Worm (Caenorhabditis elegans) whole organism, late embryonic: ENCODE measurements around the gene adal-1.

Source experiments
- C08G9.2 ChIP-seq: sonication (generic microtip); optimal IDR thresholded peaks from 2 replicates; lab custom pipeline; 2016; ENCODE audit warnings: mild to moderate bottlenecking, missing genetic modification characterization, moderate library complexity, missing compliant biosample characterization
- C38D4.7 ChIP-seq: fragments of 200-800 bp; sonication (Bioruptor generic); optimal IDR thresholded peaks from 2 replicates; lab custom pipeline; 2018; ENCODE audit warnings: mild to moderate bottlenecking, missing genetic modification characterization, moderate library complexity, missing compliant biosample characterization
- K02D7.2 ChIP-seq: sonication (generic microtip); optimal IDR thresholded peaks from 2 replicates; lab custom pipeline; 2017; ENCODE audit warnings: mild to moderate bottlenecking, missing genetic modification characterization, missing compliant biosample characterization
- ahr-1 ChIP-seq: sonication (generic microtip); optimal IDR thresholded peaks from 2 replicates; lab custom pipeline; 2016; ENCODE audit warnings: missing genetic modification characterization, missing compliant biosample characterization
- ceh-18 ChIP-seq: sonication (generic microtip); optimal IDR thresholded peaks from 2 replicates; lab custom pipeline; 2016; ENCODE audit warnings: missing genetic modification characterization, missing compliant biosample characterization
- ceh-22 ChIP-seq: sonication (generic microtip); optimal IDR thresholded peaks from 2 replicates; lab custom pipeline; 2017; ENCODE audit warnings: missing biosample characterization, missing genetic modification characterization
- ceh-34 ChIP-seq: sonication (generic microtip); optimal IDR thresholded peaks from 2 replicates; lab custom pipeline; 2016; ENCODE audit warnings: mild to moderate bottlenecking, missing genetic modification characterization, missing compliant biosample characterization
- ceh-48 ChIP-seq: sonication (generic microtip); optimal IDR thresholded peaks from 2 replicates; lab custom pipeline; 2016; ENCODE audit warnings: missing genetic modification characterization, inconsistent platforms, missing compliant biosample characterization
- ceh-9 ChIP-seq: sonication (generic microtip); optimal IDR thresholded peaks from 2 replicates; lab custom pipeline; 2016; ENCODE audit warnings: mild to moderate bottlenecking, missing genetic modification characterization, inconsistent platforms, missing compliant biosample characterization
- elt-2 ChIP-seq: sonication (generic microtip); optimal IDR thresholded peaks from 2 replicates; lab custom pipeline; 2016; ENCODE audit warnings: missing genetic modification reagents, missing genetic modification characterization, missing compliant biosample characterization
- elt-4 ChIP-seq: sonication (generic microtip); optimal IDR thresholded peaks from 2 replicates; lab custom pipeline; 2016; ENCODE audit warnings: missing genetic modification characterization, missing compliant biosample characterization
- eyg-1 ChIP-seq: sonication (generic microtip); optimal IDR thresholded peaks from 2 replicates; lab custom pipeline; 2016; ENCODE audit warnings: missing genotype, missing genetic modification characterization, missing compliant biosample characterization
- fax-1 ChIP-seq: sonication (generic microtip); optimal IDR thresholded peaks from 2 replicates; lab custom pipeline; 2016; ENCODE audit warnings: missing genotype, missing genetic modification characterization, missing compliant biosample characterization
- fkh-10 ChIP-seq: fragments of 150-350 bp; optimal IDR thresholded peaks from 2 replicates; lab custom pipeline; 2014; ENCODE audit warnings: missing biosample characterization, missing genetic modification reagents, missing genetic modification characterization
- fkh-6 ChIP-seq: sonication (generic microtip); optimal IDR thresholded peaks from 2 replicates; lab custom pipeline; 2016; ENCODE audit warnings: missing genetic modification characterization, missing compliant biosample characterization
- gmeb-2 ChIP-seq: sonication (generic microtip); optimal IDR thresholded peaks from 2 replicates; lab custom pipeline; 2016; ENCODE audit warnings: missing genetic modification characterization, inconsistent platforms, missing compliant biosample characterization
- hlh-13 ChIP-seq: fragments of 200-800 bp; sonication (Bioruptor generic); optimal IDR thresholded peaks from 2 replicates; lab custom pipeline; 2018; ENCODE audit warnings: mild to moderate bottlenecking, missing genetic modification characterization, missing compliant biosample characterization
- hlh-6 ChIP-seq: sonication (generic microtip); optimal IDR thresholded peaks from 2 replicates; lab custom pipeline; 2016; ENCODE audit warnings: missing genotype, missing genetic modification characterization, missing compliant biosample characterization
- lim-6 ChIP-seq: sonication (generic microtip); optimal IDR thresholded peaks from 2 replicates; lab custom pipeline; 2016; ENCODE audit warnings: missing genetic modification characterization, missing compliant biosample characterization
- mec-3 ChIP-seq: sonication (generic microtip); optimal IDR thresholded peaks from 2 replicates; lab custom pipeline; 2016; ENCODE audit warnings: borderline replicate concordance, missing genetic modification characterization, missing compliant biosample characterization
- nhr-232 ChIP-seq: sonication (generic microtip); optimal IDR thresholded peaks from 2 replicates; lab custom pipeline; 2016; ENCODE audit warnings: missing genetic modification characterization, missing compliant biosample characterization
- odd-2 ChIP-seq: sonication (generic microtip); optimal IDR thresholded peaks from 2 replicates; lab custom pipeline; 2017; ENCODE audit warnings: antibody characterized with exemption, mild to moderate bottlenecking, missing genetic modification characterization, missing compliant biosample characterization
- pag-3 ChIP-seq: sonication (generic microtip); optimal IDR thresholded peaks from 2 replicates; lab custom pipeline; 2016; ENCODE audit warnings: missing compliant biosample characterization, missing genetic modification characterization, borderline replicate concordance
- pha-2 ChIP-seq: sonication (generic microtip); optimal IDR thresholded peaks from 2 replicates; lab custom pipeline; 2017; ENCODE audit warnings: mild to moderate bottlenecking, missing genetic modification characterization, missing compliant biosample characterization
- pha-4 ChIP-seq: fragments of 150-350 bp; optimal IDR thresholded peaks from 2 replicates; lab custom pipeline; 2018; ENCODE audit warnings: missing biosample characterization, missing genetic modification reagents, missing genetic modification characterization
- pqm-1 ChIP-seq: sonication (generic microtip); optimal IDR thresholded peaks from 2 replicates; lab custom pipeline; 2016; ENCODE audit warnings: missing genetic modification characterization, missing compliant biosample characterization
- pros-1 ChIP-seq: fragments of 150-350 bp; optimal IDR thresholded peaks from 2 replicates; lab custom pipeline; 2014; ENCODE audit warnings: missing biosample characterization, missing genetic modification reagents, missing genetic modification characterization
- ref-2 ChIP-seq: sonication (generic microtip); optimal IDR thresholded peaks from 2 replicates; lab custom pipeline; 2016; ENCODE audit warnings: missing genetic modification characterization, missing compliant biosample characterization
- rnt-1 ChIP-seq: sonication (generic microtip); optimal IDR thresholded peaks from 2 replicates; lab custom pipeline; 2016; ENCODE audit warnings: missing genetic modification characterization, missing compliant biosample characterization
- sdc-2 ChIP-seq: sonication (generic microtip); optimal IDR thresholded peaks from 2 replicates; lab custom pipeline; 2016; ENCODE audit warnings: missing genotype, missing genetic modification characterization, missing compliant biosample characterization
- sox-4 ChIP-seq: sonication (generic microtip); optimal IDR thresholded peaks from 2 replicates; lab custom pipeline; 2017; ENCODE audit warnings: mild to moderate bottlenecking, missing genetic modification characterization, inconsistent platforms, missing compliant biosample characterization
- syd-9 ChIP-seq: sonication (generic microtip); optimal IDR thresholded peaks from 2 replicates; lab custom pipeline; 2016; ENCODE audit warnings: mild to moderate bottlenecking, missing genetic modification characterization, moderate library complexity, missing compliant biosample characterization
- tbx-7 ChIP-seq: sonication (generic microtip); optimal IDR thresholded peaks from 2 replicates; lab custom pipeline; 2016; ENCODE audit warnings: missing genotype, missing genetic modification characterization, missing compliant biosample characterization
- unc-3 ChIP-seq, 2 experiments: fragments of 200-800 bp in 1 of 2; sonication (Bioruptor generic) in 1 of 2; sonication (generic microtip) in 1 of 2; conservative IDR thresholded peaks in 1 of 2; optimal IDR thresholded peaks in 1 of 2; 2 replicates each; pipeline versions ENCODE4 v1.3.6 to Lab custom; 2016 to 2022; ENCODE audit warnings: missing compliant biosample characterization in 2 of 2, missing genetic modification characterization in 2 of 2, missing genetic modification reagents in 1 of 2
- unc-42 ChIP-seq: sonication (generic microtip); optimal IDR thresholded peaks from 2 replicates; lab custom pipeline; 2016; ENCODE audit warnings: missing genotype, missing genetic modification characterization, missing compliant biosample characterization
- ztf-16 ChIP-seq: sonication (generic microtip); optimal IDR thresholded peaks from 2 replicates; lab custom pipeline; 2017; ENCODE audit warnings: missing genetic modification characterization, missing compliant biosample characterization

adal-1 gene

DNA sequence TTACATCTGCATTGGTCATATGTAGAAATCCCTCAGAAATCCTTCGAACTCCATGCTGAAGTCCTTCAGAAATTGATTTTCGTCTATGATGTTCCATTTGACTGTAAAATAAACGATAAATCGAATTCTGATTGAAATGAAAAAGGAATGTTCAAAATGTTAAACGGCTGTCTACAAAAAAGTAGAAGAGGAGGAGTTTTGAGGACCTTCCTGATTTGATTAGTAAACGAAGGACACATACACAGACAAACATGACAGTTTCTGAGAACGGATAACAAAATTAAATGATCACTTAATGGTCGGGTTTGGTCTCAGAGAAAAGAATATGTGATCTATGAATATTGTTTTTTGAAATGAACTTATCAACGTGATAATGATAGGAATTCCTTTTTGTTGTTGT lies 16.5 kb downstream of the adal-1 start, which contains the start of gene slc-36.5:
Gene slc-36.5 (minus strand): TSS at position 101 of the 400 bp plus-strand sequence.
- TF ChIP-seq C08G9.2 (tag; lab: Kevin White, UChicago) (no peak), fkh-10 (GFP tag; lab: Kevin White, UChicago) (no peak), ceh-22 (tag; lab: Kevin White, UChicago) (no peak), ref-2 (no peak), unc-42 (no peak)

DNA sequence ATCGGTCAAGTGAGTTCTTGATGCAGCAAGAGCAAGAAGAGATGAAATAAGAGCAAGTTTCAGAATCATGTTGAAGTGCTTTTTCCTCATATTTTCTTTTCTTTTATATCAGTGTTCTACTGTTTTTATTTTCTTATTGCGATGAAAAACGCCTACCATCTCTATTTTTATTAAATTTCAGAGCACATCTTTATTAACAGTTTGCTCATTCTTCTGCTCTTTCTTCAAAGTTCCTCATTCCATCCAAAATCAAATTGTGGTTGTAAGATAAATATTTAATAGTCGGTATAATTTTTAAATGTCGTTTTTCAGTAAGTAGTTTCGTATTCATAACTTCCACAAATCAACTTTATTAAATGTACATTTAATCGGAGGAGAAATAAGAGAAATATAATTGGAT lies 20.9 kb downstream of the adal-1 start, which contains the start of gene C44B7.5:
Gene C44B7.5 (minus strand): TSS at position 101 of the 400 bp plus-strand sequence.
- TF ChIP-seq fkh-10 (GFP tag; lab: Kevin White, UChicago) (no peak), syd-9 (no peak), rnt-1 (tag; lab: Kevin White, UChicago) (no peak), eyg-1 (tag; lab: Kevin White, UChicago) (no peak), fax-1 (tag; lab: Kevin White, UChicago) (no peak), mec-3 (tag; lab: Kevin White, UChicago) (no peak), elt-2 (tag; lab: Kevin White, UChicago) (no peak), tbx-7 (tag; lab: Kevin White, UChicago) (no peak), sox-4 (tag; lab: Kevin White, UChicago) (no peak), ztf-16 (tag; lab: Kevin White, UChicago) (no peak), odd-2 (tag; lab: Kevin White, UChicago) (no peak), elt-4 (no peak), ceh-9 (tag; lab: Kevin White, UChicago) (no peak), pha-2 (tag; lab: Kevin White, UChicago) (no peak), ceh-18 (tag; lab: Kevin White, UChicago) (no peak), ceh-48 (tag; lab: Kevin White, UChicago) (no peak), pha-4 (tag; lab: Kevin White, UChicago) (no peak), K02D7.2 (tag; lab: Kevin White, UChicago) (no peak), gmeb-2 (no peak), unc-42 (no peak)

DNA sequence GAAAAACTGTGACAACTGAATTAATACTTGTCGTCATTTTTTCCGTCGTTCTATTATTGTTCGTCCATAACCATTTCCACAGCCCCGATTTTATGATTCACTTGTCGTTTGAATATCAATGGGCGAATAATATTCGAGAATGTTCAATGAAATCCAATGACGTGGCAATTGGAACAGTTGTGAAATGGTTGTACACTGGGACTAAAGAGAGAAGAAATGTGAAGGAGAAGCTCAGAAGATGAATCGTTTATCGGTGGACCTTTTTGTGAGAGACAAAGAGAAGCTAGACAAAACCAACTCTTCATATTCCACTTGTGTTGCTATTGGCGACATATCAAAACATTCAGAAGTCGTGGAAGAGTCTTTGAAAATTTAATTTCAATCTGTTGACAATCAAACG lies 22.6 kb downstream of the adal-1 start, which contains the start of gene clhm-1:
Gene clhm-1 (minus strand): TSS at position 207 of the 400 bp plus-strand sequence.
- TF ChIP-seq hlh-13 (GFP tag; lab: Kevin White, UChicago) = no peak
- TF ChIP-seq nhr-232 (tag; lab: Kevin White, UChicago) = no peak
- no peak for TF ChIP-seq ceh-18 (tag; lab: Kevin White, UChicago)
- no peak for TF ChIP-seq fax-1 (tag; lab: Kevin White, UChicago)
- no peak for TF ChIP-seq lim-6 (tag; lab: Kevin White, UChicago)
- TF ChIP-seq pag-3 (tag; lab: Kevin White, UChicago) = no peak
- no peak for TF ChIP-seq pqm-1
- TF ChIP-seq ceh-34 (tag; lab: Kevin White, UChicago) = no peak
- no peak for TF ChIP-seq odd-2 (tag; lab: Kevin White, UChicago)
- no peak for TF ChIP-seq hlh-6
- TF ChIP-seq pros-1 (tag; lab: Kevin White, UChicago) = no peak
- TF ChIP-seq ahr-1 (tag; lab: Kevin White, UChicago) = no peak
- TF ChIP-seq fkh-6 (tag; lab: Kevin White, UChicago) = no peak
- TF ChIP-seq unc-3 (GFP tag; conservative IDR thresholded peaks at IDR 0.05; lab: Robert Waterston, UW) = no peak
- no peak for TF ChIP-seq unc-3 (tag; optimal IDR thresholded peaks at IDR 0.05; lab: Kevin White, UChicago)
- no peak for TF ChIP-seq C38D4.7 (GFP tag; lab: Kevin White, UChicago)

DNA sequence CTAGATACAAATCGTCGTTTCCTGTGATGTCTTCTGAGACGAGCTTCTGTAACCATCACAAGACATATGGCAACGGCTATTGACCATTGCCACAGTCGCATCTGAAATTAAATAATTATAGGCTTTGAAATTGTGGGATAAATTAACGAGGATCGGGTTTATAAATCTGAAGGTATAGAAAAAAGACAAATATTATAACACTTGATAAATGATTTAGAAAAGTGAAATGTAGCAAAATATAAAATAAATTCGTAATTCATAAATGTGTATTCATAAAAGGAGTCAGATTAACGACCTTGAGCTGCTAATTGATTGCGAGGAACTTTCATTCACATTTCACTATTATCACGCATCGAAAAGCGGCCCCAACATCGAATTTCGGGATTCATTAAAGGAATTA lies 29.8 kb downstream of the adal-1 start, which contains the start of gene aff-1:
Gene aff-1 (minus strand): TSS at position 101 of the 400 bp plus-strand sequence.
- no peak for TF ChIP-seq sdc-2 (tag; lab: Kevin White, UChicago)
- no peak for TF ChIP-seq ztf-16 (tag; lab: Kevin White, UChicago)
- no peak for TF ChIP-seq unc-42
